Worm (Caenorhabditis elegans): Measurements from ENCODE around the gene clec-263.

- TF ChIP-seq hmbx-1 (tag; optimal IDR thresholded peaks at IDR 0.05): no peak
- TF ChIP-seq ama-1 (optimal IDR thresholded peaks at IDR 0.05): no peak
- no peak for TF ChIP-seq tbx-11 (GFP tag; IDR thresholded peaks at IDR 0.05)
- no peak for TF ChIP-seq F13C5.2 (tag; optimal IDR thresholded peaks at IDR 0.05)
- no peak for TF ChIP-seq hnd-1 (tag; optimal IDR thresholded peaks at IDR 0.05)
- no peak for TF ChIP-seq ets-7 (tag; optimal IDR thresholded peaks at IDR 0.05)
Measured at ce11 chrV:20609494-20609893, 35.1 kb downstream of the clec-263 start, which contains the start of gene grd-2.

Data from whole organism, early embryonic.